Worm (Caenorhabditis elegans) whole organism, young adult: Measurements from ENCODE around the gene K11H12.5.

Source experiments
- F10E7.11 ChIP-seq: sonication (generic microtip); optimal IDR thresholded peaks from 2 replicates; lab custom pipeline; 2017; ENCODE audit warnings: mild to moderate bottlenecking, missing genetic modification characterization, moderate library complexity, missing compliant biosample characterization
- F49E8.2 ChIP-seq: sonication (generic microtip); optimal IDR thresholded peaks from 3 replicates; lab custom pipeline; 2017; ENCODE audit warnings: missing genetic modification characterization, mild to moderate bottlenecking, missing compliant biosample characterization, antibody characterized with exemption, moderate library complexity; ENCODE audit not compliant: insufficient read depth
- F55B11.4 ChIP-seq: sonication (generic microtip); optimal IDR thresholded peaks from 2 replicates; lab custom pipeline; 2016; ENCODE audit warnings: missing compliant biosample characterization, missing genetic modification characterization, borderline replicate concordance; ENCODE audit not compliant: insufficient read depth
- F57A8.1 ChIP-seq: fragments of 200-800 bp; sonication (Bioruptor generic); optimal IDR thresholded peaks from 2 replicates; lab custom pipeline; 2018; ENCODE audit warnings: mild to moderate bottlenecking, missing genetic modification characterization, moderate library complexity, missing compliant biosample characterization
- F57C9.4 ChIP-seq: sonication (generic microtip); optimal IDR thresholded peaks from 2 replicates; lab custom pipeline; 2017; ENCODE audit warnings: mild to moderate bottlenecking, missing genetic modification characterization, missing compliant biosample characterization
- K11D2.4 ChIP-seq: fragments of 200-800 bp; sonication (Bioruptor generic); IDR thresholded peaks from 2 replicates; pipeline ENCODE4 v1.3.6; 2022; ENCODE audit warnings: missing genetic modification reagents, missing genetic modification characterization, missing compliant biosample characterization
- T26A5.8 ChIP-seq: sonication (generic microtip); optimal IDR thresholded peaks from 2 replicates; lab custom pipeline; 2016; ENCODE audit warnings: missing genetic modification characterization, missing compliant biosample characterization
- Y53G8AR.9 ChIP-seq: fragments of 200-800 bp; sonication (Bioruptor generic); conservative IDR thresholded peaks from 2 replicates; pipeline ENCODE4 v1.3.6; 2022; ENCODE audit warnings: missing genetic modification reagents, missing genetic modification characterization, missing compliant biosample characterization
- Y56A3A.18 ChIP-seq: fragments of 200-800 bp; sonication (Bioruptor generic); IDR thresholded peaks from 2 replicates; pipeline ENCODE4 v1.3.6; 2022; ENCODE audit warnings: missing genetic modification reagents, missing genetic modification characterization, missing compliant biosample characterization
- akir-1 ChIP-seq: fragments of 200-800 bp; sonication (Bioruptor generic); optimal IDR thresholded peaks from 2 replicates; lab custom pipeline; 2018; ENCODE audit warnings: mild to moderate bottlenecking, missing genetic modification characterization, moderate library complexity, missing compliant biosample characterization
- ama-1 ChIP-seq, 3 experiments: fragments of 150-350 bp in 1 of 3; sonication (generic microtip) in 2 of 3; optimal IDR thresholded peaks; 2 replicates each; lab custom pipeline; 2014 to 2018; ENCODE audit warnings: missing biosample characterization in 2 of 3, missing genetic modification characterization in 2 of 3, missing genetic modification reagents in 2 of 3
- aptf-2 ChIP-seq: fragments of 200-800 bp; sonication (Bioruptor generic); conservative IDR thresholded peaks from 2 replicates; pipeline ENCODE4 v1.3.6; 2022; ENCODE audit warnings: missing genetic modification reagents, missing genetic modification characterization, missing compliant biosample characterization
- athp-1 ChIP-seq: sonication (generic microtip); optimal IDR thresholded peaks from 2 replicates; lab custom pipeline; 2017; ENCODE audit warnings: mild to moderate bottlenecking, missing genetic modification characterization, missing compliant biosample characterization
- attf-5 ChIP-seq: fragments of 200-800 bp; sonication (Bioruptor generic); optimal IDR thresholded peaks from 2 replicates; lab custom pipeline; 2018; ENCODE audit warnings: mild to moderate bottlenecking, missing genetic modification characterization, missing compliant biosample characterization
- bed-2 ChIP-seq: fragments of 200-800 bp; sonication (Bioruptor generic); IDR thresholded peaks from 2 replicates; pipeline ENCODE4 v1.3.6; 2022; ENCODE audit warnings: missing genetic modification reagents, missing genetic modification characterization, missing compliant biosample characterization
- ccch-3 ChIP-seq: fragments of 200-800 bp; sonication (Bioruptor generic); optimal IDR thresholded peaks from 2 replicates; lab custom pipeline; 2018; ENCODE audit warnings: mild to moderate bottlenecking, missing genetic modification characterization, missing compliant biosample characterization
- cebp-1 ChIP-seq, 2 experiments: fragments of 200-800 bp in 1 of 2; sonication (Bioruptor generic) in 1 of 2; sonication (generic microtip) in 1 of 2; IDR thresholded peaks in 1 of 2; optimal IDR thresholded peaks in 1 of 2; 2 replicates each; pipeline versions ENCODE4 v1.3.6 to Lab custom; 2017 to 2022; ENCODE audit warnings: missing compliant biosample characterization in 2 of 2, missing genetic modification characterization in 2 of 2, mild to moderate bottlenecking in 1 of 2, missing genetic modification reagents in 1 of 2, moderate library complexity in 1 of 2
- cebp-2 ChIP-seq: fragments of 200-800 bp; sonication (Bioruptor generic); IDR thresholded peaks from 2 replicates; pipeline ENCODE4 v1.3.6; 2022; ENCODE audit warnings: missing genetic modification characterization, missing compliant biosample characterization
- die-1 ChIP-seq: sonication (generic microtip); optimal IDR thresholded peaks from 2 replicates; lab custom pipeline; 2016; ENCODE audit warnings: missing genotype, mild to moderate bottlenecking, missing genetic modification characterization, missing compliant biosample characterization
- dpff-1 ChIP-seq: sonication (generic microtip); optimal IDR thresholded peaks from 2 replicates; lab custom pipeline; 2017; ENCODE audit warnings: mild to moderate bottlenecking, missing genetic modification characterization, missing compliant biosample characterization
- ets-4 ChIP-seq: fragments of 200-800 bp; sonication (Bioruptor generic); optimal IDR thresholded peaks from 2 replicates; lab custom pipeline; 2018; ENCODE audit warnings: mild to moderate bottlenecking, missing genetic modification characterization, missing compliant biosample characterization
- him-1 ChIP-seq: sonication (generic microtip); optimal IDR thresholded peaks from 2 replicates; lab custom pipeline; 2016; ENCODE audit warnings: missing genotype, missing genetic modification reagents, missing genetic modification characterization, missing compliant biosample characterization
- let-607 ChIP-seq, 2 experiments: fragments of 200-800 bp in 1 of 2; sonication (Bioruptor generic) in 1 of 2; sonication (generic microtip) in 1 of 2; optimal IDR thresholded peaks; 2 replicates each; lab custom pipeline; 2016 to 2018; ENCODE audit warnings: mild to moderate bottlenecking in 2 of 2, missing compliant biosample characterization in 2 of 2, missing genetic modification characterization in 2 of 2, moderate library complexity in 2 of 2, missing genotype in 1 of 2
- lin-35 ChIP-seq, 3 experiments: fragments of 150-350 bp in 2 of 3; sonication (generic microtip) in 1 of 3; optimal IDR thresholded peaks; 2 replicates each; lab custom pipeline; 2014 to 2018; ENCODE audit warnings: missing biosample characterization in 3 of 3, missing genetic modification characterization in 3 of 3, missing genetic modification reagents in 3 of 3
- lin-40 ChIP-seq: sonication (generic microtip); optimal IDR thresholded peaks from 2 replicates; lab custom pipeline; 2016; ENCODE audit warnings: missing genetic modification characterization, mild to moderate bottlenecking, missing compliant biosample characterization, missing genotype, missing genetic modification reagents
- lin-54 ChIP-seq: fragments of 200-800 bp; sonication (Bioruptor generic); optimal IDR thresholded peaks from 2 replicates; lab custom pipeline; 2018; ENCODE audit warnings: mild to moderate bottlenecking, missing genetic modification characterization, missing compliant biosample characterization
- madf-10 ChIP-seq: sonication (generic microtip); optimal IDR thresholded peaks from 2 replicates; lab custom pipeline; 2016; ENCODE audit warnings: mild to moderate bottlenecking, missing genetic modification characterization, missing compliant biosample characterization
- madf-8 ChIP-seq: fragments of 200-800 bp; sonication (Bioruptor generic); conservative IDR thresholded peaks from 2 replicates; pipeline ENCODE4 v1.3.6; 2022; ENCODE audit warnings: missing genetic modification reagents, missing genetic modification characterization, missing compliant biosample characterization
- mcd-1 ChIP-seq: fragments of 200-800 bp; sonication (Bioruptor generic); IDR thresholded peaks from 2 replicates; pipeline ENCODE4 v1.3.6; 2022; ENCODE audit warnings: missing genetic modification reagents, missing genetic modification characterization, missing compliant biosample characterization
- mel-28 ChIP-seq: sonication (generic microtip); optimal IDR thresholded peaks from 2 replicates; lab custom pipeline; 2016; ENCODE audit warnings: borderline replicate concordance, mild to moderate bottlenecking, missing genetic modification characterization, missing compliant biosample characterization
- nfya-1 ChIP-seq: sonication (generic microtip); optimal IDR thresholded peaks from 2 replicates; lab custom pipeline; 2017; ENCODE audit warnings: antibody characterized with exemption, missing compliant biosample characterization, missing genetic modification characterization, borderline replicate concordance; ENCODE audit not compliant: insufficient read depth
- nfya-2 ChIP-seq: fragments of 200-800 bp; sonication (Bioruptor generic); IDR thresholded peaks from 2 replicates; pipeline ENCODE4 v1.3.6; 2022; ENCODE audit warnings: missing genetic modification reagents, missing genetic modification characterization, missing compliant biosample characterization
- nhr-90 ChIP-seq: sonication (generic microtip); optimal IDR thresholded peaks from 2 replicates; lab custom pipeline; 2016; ENCODE audit warnings: missing genotype, mild to moderate bottlenecking, missing genetic modification characterization, missing compliant biosample characterization
- rcor-1 ChIP-seq: fragments of 200-800 bp; sonication (Bioruptor generic); IDR thresholded peaks from 2 replicates; pipeline ENCODE4 v1.3.6; 2022; ENCODE audit warnings: missing genetic modification reagents, missing genetic modification characterization, missing compliant biosample characterization
- rec-8 ChIP-seq, 2 experiments: sonication (generic microtip); optimal IDR thresholded peaks; 2 replicates each; lab custom pipeline; 2016; ENCODE audit warnings: mild to moderate bottlenecking in 2 of 2, missing genetic modification characterization in 2 of 2, missing genetic modification reagents in 2 of 2, missing genotype in 2 of 2, missing biosample characterization in 1 of 2, missing compliant biosample characterization in 1 of 2, moderate library complexity in 1 of 2
- repo-1 ChIP-seq: sonication (generic microtip); optimal IDR thresholded peaks from 2 replicates; lab custom pipeline; 2017; ENCODE audit warnings: mild to moderate bottlenecking, missing genetic modification characterization, missing compliant biosample characterization
- rpc-1 ChIP-seq, 2 experiments: fragments of 150-350 bp in 1 of 2; sonication (generic microtip) in 1 of 2; optimal IDR thresholded peaks; 2 replicates each; lab custom pipeline; 2014 to 2018; ENCODE audit warnings: missing biosample characterization in 1 of 2, missing genetic modification characterization in 1 of 2, missing genetic modification reagents in 1 of 2, missing genotype in 1 of 2
- sdz-38 ChIP-seq: sonication (generic microtip); optimal IDR thresholded peaks from 2 replicates; lab custom pipeline; 2016; ENCODE audit warnings: missing genotype, missing genetic modification characterization, missing compliant biosample characterization
- snpc-3.4 ChIP-seq: sonication (generic microtip); optimal IDR thresholded peaks from 2 replicates; lab custom pipeline; 2017; ENCODE audit warnings: missing genetic modification characterization, mild to moderate bottlenecking, missing compliant biosample characterization, antibody characterized with exemption, moderate library complexity, missing genotype, missing genetic modification reagents
- snpc-4 ChIP-seq, 5 experiments: fragments of 150-350 bp in 1 of 5; sonication (generic microtip) in 4 of 5; optimal IDR thresholded peaks; 2 replicates each; lab custom pipeline; 2014 to 2018; ENCODE audit warnings: missing genetic modification characterization in 5 of 5, missing biosample characterization in 3 of 5, antibody characterized with exemption in 2 of 5, mild to moderate bottlenecking in 2 of 5, missing compliant biosample characterization in 2 of 5, missing genotype in 2 of 5, moderate library complexity in 2 of 5, missing genetic modification reagents in 1 of 5
- zfh-2 ChIP-seq: fragments of 200-800 bp; sonication (Bioruptor generic); conservative IDR thresholded peaks from 2 replicates; pipeline ENCODE4 v1.3.6; 2022; ENCODE audit warnings: missing genetic modification reagents, missing genetic modification characterization, missing compliant biosample characterization
- zim-3 ChIP-seq: sonication (generic microtip); optimal IDR thresholded peaks from 2 replicates; lab custom pipeline; 2017; ENCODE audit warnings: mild to moderate bottlenecking, missing genetic modification characterization, moderate library complexity, missing compliant biosample characterization
- ztf-18 ChIP-seq: sonication (generic microtip); optimal IDR thresholded peaks from 2 replicates; lab custom pipeline; 2016; ENCODE audit warnings: missing genotype, mild to moderate bottlenecking, missing genetic modification characterization, missing compliant biosample characterization
- ztf-6 ChIP-seq: fragments of 200-800 bp; sonication (Bioruptor generic); IDR thresholded peaks from 2 replicates; pipeline ENCODE4 v1.3.6; 2022; ENCODE audit warnings: missing genetic modification reagents, missing genetic modification characterization, missing compliant biosample characterization

K11H12.5 gene

ce11 chrIV:682726-683340 is 6.5 kb downstream of the K11H12.5 start:
- TF ChIP-seq athp-1 (tag; lab: Kevin White, UChicago) (peak; percentile 37), ztf-18 (peak; percentile 59), K11D2.4 (GFP tag; lab: Robert Waterston, UW) (peak; percentile 65; the same call in 1 of the 2 replicates), die-1 (tag; lab: Kevin White, UChicago) (peak; percentile 85), him-1 (peak; percentile 80), madf-8 (no peak), lin-40 (tag; lab: Kevin White, UChicago) (no peak), snpc-3.4 (tag; lab: Kevin White, UChicago) (peak; percentile 44), nfya-1 (no peak), F57C9.4 (no peak), ccch-3 (no peak), zfh-2 (GFP tag; lab: Robert Waterston, UW) (peak; percentile 62), bed-2 (GFP tag; lab: Robert Waterston, UW) (no peak), cebp-1 (GFP tag; IDR thresholded peaks at IDR 0.05; lab: Robert Waterston, UW) (0 out of 2 replicates have a peak, but pooled peaks have one; percentile 24), cebp-1 (tag; optimal IDR thresholded peaks at IDR 0.05; lab: Kevin White, UChicago) (no peak), repo-1 (tag; lab: Kevin White, UChicago) (peak; percentile 63), dpff-1 (no peak), sdz-38 (no peak), nhr-90 (peak; percentile 86), ama-1 (optimal IDR thresholded peaks at IDR 0.05; lab: Kevin White, UChicago) (no peak), ama-1 (GFP tag; optimal IDR thresholded peaks at IDR 0.05; lab: Kevin White, UChicago) (peak in 1 of 2 experiments; percentile 36), ets-4 (GFP tag; lab: Kevin White, UChicago) (peak; percentile 75), mcd-1 (peak; percentile 77), rcor-1 (peak; percentile 73; the same call in 1 of the 2 replicates), mel-28 (tag; lab: Kevin White, UChicago) (no peak), madf-10 (tag; lab: Kevin White, UChicago) (peak; percentile 69), rec-8 (tag; optimal IDR thresholded peaks at IDR 0.05; lab: Kevin White, UChicago) (peak; percentile 71 to 73), Y56A3A.18 (peak; percentile 74; the same call in 1 of the 2 replicates), cebp-2 (GFP tag; lab: Robert Waterston, UW) (peak; percentile 68; the same call in 1 of the 2 replicates), zim-3 (tag; lab: Kevin White, UChicago) (peak; percentile 82), snpc-4 (GFP tag; optimal IDR thresholded peaks at IDR 0.05; lab: Kevin White, UChicago) (peak; percentile 42), snpc-4 (tag; optimal IDR thresholded peaks at IDR 0.05; lab: Kevin White, UChicago) (no peak), aptf-2 (peak; percentile 59; the same call in 1 of the 2 replicates), Y53G8AR.9 (GFP tag; lab: Robert Waterston, UW) (no peak), ztf-6 (GFP tag; lab: Robert Waterston, UW) (peak; percentile 79), nfya-2 (no peak), F49E8.2 (tag; lab: Kevin White, UChicago) (peak; percentile 36), let-607 (tag; optimal IDR thresholded peaks at IDR 0.05; lab: Kevin White, UChicago) (peak in 1 of 2 experiments; percentile 5), lin-54 (GFP tag; lab: Kevin White, UChicago) (peak; percentile 51), attf-5 (GFP tag; lab: Kevin White, UChicago) (peak; percentile 74), F55B11.4 (no peak), lin-35 (GFP tag; optimal IDR thresholded peaks at IDR 0.05; lab: Kevin White, UChicago) (no peak), T26A5.8 (tag; lab: Kevin White, UChicago) (peak; percentile 29), F57A8.1 (GFP tag; lab: Kevin White, UChicago) (peak; percentile 76), rpc-1 (optimal IDR thresholded peaks at IDR 0.05; lab: Kevin White, UChicago) (peak; percentile 79), rpc-1 (tag; optimal IDR thresholded peaks at IDR 0.05; lab: Kevin White, UChicago) (peak; percentile 87), akir-1 (GFP tag; lab: Kevin White, UChicago) (peak; percentile 61), F10E7.11 (tag; lab: Kevin White, UChicago) (no peak)
